Worm (Caenorhabditis elegans) whole organism, L3 larva: ENCODE data around the gene agl-1.

Experiments
- ama-1 ChIP-seq: fragments of 150-350 bp; optimal IDR thresholded peaks from 2 replicates; lab custom pipeline; 2018
- ceh-9 ChIP-seq: sonication (generic microtip); optimal IDR thresholded peaks from 2 replicates; lab custom pipeline; 2018; ENCODE audit warnings: missing biosample characterization, missing genetic modification characterization
- egl-27 ChIP-seq: sonication (generic microtip); optimal IDR thresholded peaks from 4 replicates; lab custom pipeline; 2017; ENCODE audit warnings: missing biosample characterization, missing genetic modification reagents, missing genetic modification characterization
- mdl-1 ChIP-seq: fragments of 150-350 bp; optimal IDR thresholded peaks from 2 replicates; lab custom pipeline; 2014; ENCODE audit warnings: missing biosample characterization, missing genetic modification characterization
- nfya-1 ChIP-seq: sonication (generic microtip); optimal IDR thresholded peaks from 2 replicates; lab custom pipeline; 2017; ENCODE audit warnings: missing genetic modification characterization, mild to moderate bottlenecking, missing compliant biosample characterization, antibody characterized with exemption, moderate library complexity; ENCODE audit not compliant: insufficient read depth
- nhr-11 ChIP-seq: fragments of 150-350 bp; optimal IDR thresholded peaks from 2 replicates; lab custom pipeline; 2014; ENCODE audit warnings: missing biosample characterization, missing genetic modification characterization
- sea-2 ChIP-seq: fragments of 150-350 bp; sonication (generic microtip); optimal IDR thresholded peaks from 4 replicates; lab custom pipeline; 2014; ENCODE audit warnings: missing biosample characterization, missing genetic modification reagents, missing genetic modification characterization
- unc-39 ChIP-seq: sonication (generic microtip); optimal IDR thresholded peaks from 4 replicates; lab custom pipeline; 2017; ENCODE audit warnings: missing biosample characterization, missing genetic modification characterization
- zag-1 ChIP-seq: fragments of 150-350 bp; optimal IDR thresholded peaks from 2 replicates; lab custom pipeline; 2014; ENCODE audit warnings: missing biosample characterization, missing genetic modification characterization

- TF ChIP-seq zag-1 (tag; lab: Kevin White, UChicago) (no peak), ceh-9 (tag; lab: Kevin White, UChicago) (no peak), unc-39 (tag; lab: Kevin White, UChicago) (no peak), sea-2 (GFP tag; lab: Kevin White, UChicago) (no peak), nfya-1 (no peak), ama-1 (lab: Kevin White, UChicago) (no peak), egl-27 (no peak), mdl-1 (tag; lab: Kevin White, UChicago) (no peak), nhr-11 (tag; lab: Kevin White, UChicago) (no peak)
These were observed 22.9 kb upstream of the agl-1 start for ce11 chrII:14380778-14381177.
